Worm (Caenorhabditis elegans): ENCODE results near the gene unc-50.

ce11 chrIII:10311016-10311415, 6.9 kb downstream of the unc-50 start, which contains the start of gene T07A5.7:
- TF ChIP-seq cog-1 (tag; optimal IDR thresholded peaks at IDR 0.05): no peak
- no peak for TF ChIP-seq ref-1 (GFP tag; conservative IDR thresholded peaks at IDR 0.05)
- TF ChIP-seq ztf-29 (GFP tag; IDR thresholded peaks at IDR 0.05): no peak
